Fruit fly (Drosophila melanogaster) Kc167 (cell line): Measurements from ENCODE around the gene CG9515.

ENCODE experiments used
- Myc ChIP-seq: fragments of >200 bp; optimal IDR thresholded peaks from 2 replicates; lab custom pipeline; 2017; ENCODE audit warnings: missing external identifiers
- Sin3A ChIP-seq: fragments of >200 bp; optimal IDR thresholded peaks from 2 replicates; lab custom pipeline; 2018; ENCODE audit warnings: missing external identifiers
- h ChIP-seq: fragments of >200 bp; optimal IDR thresholded peaks from 3 replicates; lab custom pipeline; 2018; ENCODE audit warnings: missing external identifiers
- insv ChIP-seq: fragments of >200 bp; optimal IDR thresholded peaks from 3 replicates; lab custom pipeline; 2018; ENCODE audit warnings: missing external identifiers
- psq ChIP-seq: fragments of >200 bp; optimal IDR thresholded peaks from 2 replicates; lab custom pipeline; 2017; ENCODE audit warnings: missing external identifiers
- ttk ChIP-seq: sonication (Bioruptor generic); optimal IDR thresholded peaks from 2 replicates; lab custom pipeline; 2017; ENCODE audit warnings: missing external identifiers

CG9515 gene

DNA sequence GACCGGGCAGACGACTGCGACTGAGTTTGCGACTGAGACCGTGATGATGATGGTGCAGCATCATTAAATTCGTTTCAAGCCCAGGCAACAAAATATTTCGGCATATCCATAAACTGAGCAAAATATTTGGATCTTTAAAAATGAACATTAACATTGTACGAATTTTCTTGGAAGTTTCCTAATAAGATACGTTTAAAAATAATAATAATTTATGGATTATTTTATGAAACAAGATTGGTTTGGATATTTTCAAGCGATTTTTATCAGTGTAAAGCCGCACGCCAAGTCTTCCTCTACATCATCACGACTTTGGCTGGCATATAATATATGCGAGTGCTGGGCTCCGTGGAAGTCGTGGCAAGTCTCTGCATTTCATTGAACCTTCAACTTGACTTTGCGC, 22.8 kb downstream of the CG9515 start:
- no peak for TF ChIP-seq ttk (lab: Kevin White, UChicago)
- no peak for TF ChIP-seq Myc
- no peak for TF ChIP-seq insv (lab: Kevin White, UChicago)
- no peak for TF ChIP-seq psq
- no peak for TF ChIP-seq h
- TF ChIP-seq Sin3A (lab: Kevin White, UChicago): no peak

DNA sequence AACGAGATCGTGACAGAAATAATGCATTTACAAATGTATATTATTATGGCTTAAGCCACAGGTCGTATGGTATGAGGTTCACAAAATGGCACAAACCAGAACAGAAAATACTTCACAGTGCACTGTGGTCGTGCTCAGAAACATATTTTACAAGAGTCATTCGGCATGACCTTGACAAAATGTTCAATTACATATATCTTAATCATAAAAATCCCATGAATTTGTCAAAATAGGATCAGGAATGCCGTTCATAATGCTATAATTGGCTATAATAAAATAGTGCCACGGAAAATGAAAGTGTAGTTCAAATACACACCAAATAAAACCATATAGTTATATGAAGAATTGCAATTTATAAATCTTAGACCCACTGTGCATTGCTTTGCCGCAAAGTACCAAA, 23.4 kb downstream of the CG9515 start:
- TF ChIP-seq h (no peak), Myc (no peak), psq (no peak), Sin3A (lab: Kevin White, UChicago) (no peak), ttk (lab: Kevin White, UChicago) (no peak), insv (lab: Kevin White, UChicago) (no peak)

DNA sequence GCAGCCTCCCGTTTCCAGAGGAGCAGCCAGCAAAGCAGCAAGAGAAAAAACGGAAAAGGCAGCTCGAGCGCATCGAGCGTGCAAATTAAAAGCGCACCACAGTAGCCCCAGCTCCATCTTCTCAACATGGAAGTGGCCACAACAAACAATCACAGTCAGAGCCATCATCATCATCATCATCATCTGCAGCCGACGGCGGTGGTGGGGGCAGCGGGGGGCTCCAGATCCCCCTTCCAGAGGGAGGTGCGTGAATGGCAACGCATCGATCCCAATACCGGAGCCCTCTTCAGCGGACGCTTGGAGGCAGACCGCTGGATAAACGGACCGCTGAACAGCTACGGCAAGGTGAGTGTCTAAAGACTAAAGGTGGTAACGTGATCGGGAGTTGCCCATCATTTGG, 27.3 kb downstream of the CG9515 start:
- TF ChIP-seq Myc: no peak
- no peak for TF ChIP-seq psq
- no peak for TF ChIP-seq ttk (lab: Kevin White, UChicago)
- TF ChIP-seq Sin3A (lab: Kevin White, UChicago): no peak
- no peak for TF ChIP-seq h
- no peak for TF ChIP-seq insv (lab: Kevin White, UChicago)

DNA sequence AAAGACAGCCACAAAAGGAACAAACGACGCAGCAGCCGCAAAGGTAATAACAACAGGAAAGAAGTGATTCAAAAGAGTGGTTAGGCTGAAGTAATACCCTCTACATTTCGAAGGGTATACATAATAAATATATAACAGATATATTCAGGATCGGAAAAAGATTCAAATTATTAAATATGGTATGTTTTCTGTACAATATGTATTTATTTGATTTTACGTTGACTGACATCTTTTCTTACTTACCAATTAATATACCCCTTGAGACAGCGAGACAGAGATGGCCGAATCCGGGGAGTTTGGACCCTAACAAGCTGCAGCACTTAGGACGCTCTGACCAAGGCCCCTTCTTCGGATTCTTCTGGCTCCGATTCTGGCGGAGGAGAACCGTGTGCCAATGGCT, 36.8 kb downstream of the CG9515 start:
- TF ChIP-seq Sin3A (lab: Kevin White, UChicago) (no peak), Myc (no peak), ttk (lab: Kevin White, UChicago) (no peak), psq (no peak), h (no peak), insv (lab: Kevin White, UChicago) (no peak)

DNA sequence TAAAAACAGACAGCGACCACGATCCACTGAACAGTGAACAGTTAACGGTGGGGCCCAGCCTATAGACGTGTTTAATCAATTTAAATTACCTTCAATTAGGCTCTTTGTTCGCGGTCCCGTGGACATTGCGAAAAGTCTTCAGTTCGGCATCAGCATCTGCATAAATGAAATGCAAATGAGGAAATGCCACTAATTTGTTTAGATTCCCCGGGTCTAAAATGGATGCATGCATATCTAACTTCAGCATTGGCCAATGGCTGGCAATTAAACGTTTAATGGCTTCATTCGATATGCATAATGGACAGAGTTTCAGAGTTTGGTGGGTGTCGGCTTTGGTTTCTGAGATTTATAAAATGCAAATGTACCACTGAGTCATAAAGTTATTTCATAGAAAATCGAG, 41.2 kb downstream of the CG9515 start:
- TF ChIP-seq psq (no peak), ttk (lab: Kevin White, UChicago) (no peak)

DNA sequence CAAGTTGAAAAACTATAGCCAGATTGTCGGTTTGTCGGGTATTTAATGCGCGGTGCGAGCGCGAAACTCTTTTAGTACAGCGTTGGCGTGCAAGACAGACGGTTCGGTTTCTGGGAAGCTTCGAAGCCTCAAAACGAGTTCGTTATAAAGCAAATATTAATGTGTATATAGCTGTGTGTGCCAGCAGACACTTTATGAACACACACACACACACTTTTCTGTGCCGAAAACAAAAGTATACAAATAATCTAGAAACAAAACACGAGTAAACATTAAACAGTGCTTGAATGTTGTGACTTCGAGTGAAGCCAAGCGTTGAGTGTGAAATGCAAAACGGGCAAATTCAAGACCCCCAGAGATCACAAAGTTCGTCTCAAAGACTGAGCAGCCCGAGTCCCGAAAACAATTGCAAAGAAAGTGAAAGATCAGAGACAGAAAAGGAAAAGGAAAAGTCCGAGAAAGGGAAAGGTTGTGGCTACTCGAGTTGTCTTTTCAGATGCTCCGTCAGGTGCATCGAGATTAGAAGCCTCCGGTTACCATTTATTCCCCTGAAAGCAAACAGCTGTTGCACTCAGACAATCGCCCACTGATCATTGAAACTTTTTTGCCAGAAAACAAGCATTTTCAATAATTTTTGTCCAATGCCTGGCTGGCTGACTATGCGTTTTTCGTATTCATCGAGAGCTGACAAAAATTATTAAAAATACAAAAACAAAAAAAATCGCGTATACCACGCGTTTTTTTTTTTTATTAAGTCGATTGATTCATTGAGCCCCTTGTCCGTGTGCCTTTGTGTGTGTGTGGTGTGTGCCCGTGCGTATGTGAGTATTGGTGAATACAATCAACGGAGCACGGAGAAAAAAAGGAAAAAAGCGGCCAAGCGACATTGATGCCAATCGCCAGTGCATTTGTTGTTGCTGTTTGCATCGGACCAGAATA, 44.1 kb downstream of the CG9515 start, which contains the start of gene CG34398:
Gene CG34398 (plus strand): TSS at position 73 of the 939 bp plus-strand sequence.
- TF ChIP-seq ttk (lab: Kevin White, UChicago) (no peak), h (no peak), insv (lab: Kevin White, UChicago) (no peak), psq (no peak), Myc (no peak), Sin3A (lab: Kevin White, UChicago) (no peak)

DNA sequence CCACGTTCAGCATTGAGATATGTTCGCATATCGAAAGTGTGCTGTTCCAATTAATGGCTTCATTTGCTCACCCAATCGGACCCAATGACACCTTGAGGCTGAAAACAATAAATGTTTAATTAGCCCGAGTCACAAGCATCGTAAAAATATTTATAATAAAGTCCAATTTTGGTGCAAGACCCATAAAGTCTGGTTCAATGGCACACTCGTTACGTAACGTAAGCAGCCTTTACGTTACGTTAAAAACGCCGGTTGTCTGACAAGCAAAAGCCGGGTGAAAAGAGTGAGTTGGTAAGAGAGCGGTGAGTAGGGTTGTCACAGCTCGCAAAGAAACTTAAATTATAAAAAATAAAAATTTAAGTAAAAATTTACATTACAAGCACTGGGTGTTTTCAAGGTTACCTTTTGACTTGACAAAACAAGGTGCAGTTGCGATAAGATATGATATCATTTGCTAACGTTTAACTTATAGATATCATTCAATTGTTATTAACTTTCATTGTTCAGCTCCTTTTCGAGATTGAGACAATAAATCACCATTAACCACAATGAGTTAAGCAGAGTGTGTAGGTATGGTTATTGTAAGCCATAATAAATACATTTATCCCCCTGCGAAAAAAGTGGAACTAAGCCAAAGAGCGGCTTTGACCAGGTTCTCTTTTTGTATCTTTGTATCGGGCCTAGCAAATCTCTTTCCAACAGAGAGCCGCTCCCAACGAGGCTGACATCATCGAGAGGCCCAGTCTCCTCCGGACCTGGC, 44.9 kb downstream of the CG9515 start:
- no peak for TF ChIP-seq h
- no peak for TF ChIP-seq psq
- TF ChIP-seq Sin3A (lab: Kevin White, UChicago): no peak
- TF ChIP-seq insv (lab: Kevin White, UChicago): no peak
- no peak for TF ChIP-seq Myc
- TF ChIP-seq ttk (lab: Kevin White, UChicago): no peak

DNA sequence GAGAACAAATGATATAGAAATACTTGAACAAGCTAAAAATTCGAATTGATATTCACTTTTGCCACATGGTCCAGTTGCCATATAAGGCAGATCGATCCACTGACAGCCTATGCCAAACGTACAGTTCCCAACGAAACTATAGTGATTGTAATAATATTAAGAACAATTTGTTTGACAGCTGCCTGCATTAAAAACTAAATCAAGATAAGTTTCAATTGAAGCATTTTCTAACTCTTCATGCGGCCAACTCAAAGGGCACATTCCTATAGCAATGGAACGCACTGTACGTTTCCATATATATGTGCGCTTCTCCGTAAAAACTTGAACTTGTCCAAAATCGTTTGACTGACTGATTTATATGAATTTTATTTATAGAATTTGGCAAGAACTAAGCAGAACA, 48.8 kb downstream of the CG9515 start:
- TF ChIP-seq insv (lab: Kevin White, UChicago) (no peak), Sin3A (lab: Kevin White, UChicago) (no peak), psq (no peak), ttk (lab: Kevin White, UChicago) (no peak), h (no peak), Myc (no peak)
